Worm (Caenorhabditis elegans) whole organism, midembryonic: ENCODE measurements around the gene letm-1.

Source experiments
- cog-1 ChIP-seq: sonication (generic microtip); optimal IDR thresholded peaks from 2 replicates; lab custom pipeline; 2016; ENCODE audit warnings: missing genetic modification characterization, missing compliant biosample characterization
- flt-1 ChIP-seq: fragments of 200-800 bp; sonication (Bioruptor generic); IDR thresholded peaks from 2 replicates; pipeline ENCODE4 v1.3.6; 2022; ENCODE audit warnings: missing genetic modification characterization, missing compliant biosample characterization
- klf-2 ChIP-seq: fragments of 200-800 bp; sonication (Bioruptor generic); conservative IDR thresholded peaks from 2 replicates; pipeline ENCODE4 v1.3.6; 2022; ENCODE audit warnings: missing genetic modification reagents, missing genetic modification characterization, missing compliant biosample characterization
- med-1 ChIP-seq: sonication (generic microtip); optimal IDR thresholded peaks from 2 replicates; lab custom pipeline; 2017; ENCODE audit warnings: missing genetic modification characterization, mild to moderate bottlenecking, missing compliant biosample characterization, antibody characterized with exemption, missing genetic modification reagents; ENCODE audit not compliant: insufficient read depth
- ref-1 ChIP-seq: fragments of 200-800 bp; sonication (Bioruptor generic); conservative IDR thresholded peaks from 2 replicates; pipeline ENCODE4 v1.3.6; 2022; ENCODE audit warnings: missing genetic modification reagents, missing genetic modification characterization, missing compliant biosample characterization
- ztf-23 ChIP-seq: fragments of 200-800 bp; sonication (Bioruptor generic); IDR thresholded peaks from 2 replicates; pipeline ENCODE4 v1.3.6; 2022; ENCODE audit warnings: missing genetic modification reagents, missing genetic modification characterization, missing compliant biosample characterization

- TF ChIP-seq cog-1 (tag; lab: Kevin White, UChicago) (no peak), ztf-23 (GFP tag; lab: Robert Waterston, UW) (no peak), ref-1 (GFP tag; lab: Robert Waterston, UW) (no peak), med-1 (GFP tag; lab: Kevin White, UChicago) (no peak), flt-1 (GFP tag; lab: Robert Waterston, UW) (no peak), klf-2 (GFP tag; lab: Robert Waterston, UW) (no peak)
Measured at ce11 chrV:13671911-13672639, 11.0 kb downstream of the letm-1 start, which contains the start of the genes mip-2 and F58G11.4.
